Fruit fly (Drosophila melanogaster) whole organism, adult: ENCODE results near the gene CNPYb.

ENCODE experiments used
- CG33017 ChIP-seq: fragments of 200-800 bp; sonication (Bioruptor generic); optimal IDR thresholded peaks from 2 replicates; lab custom pipeline; 2018; ENCODE audit warnings: missing biosample characterization, mild to moderate bottlenecking, missing genetic modification characterization, moderate library complexity
- ovo ChIP-seq: fragments of 200-800 bp; sonication (Bioruptor generic); optimal IDR thresholded peaks from 2 replicates; lab custom pipeline; 2016; ENCODE audit warnings: missing biosample characterization, missing genetic modification characterization
- tj ChIP-seq: fragments of 200-800 bp; sonication (Bioruptor generic); optimal IDR thresholded peaks from 3 replicates; lab custom pipeline; 2017; ENCODE audit warnings: missing biosample characterization, mild to moderate bottlenecking, missing genetic modification characterization, moderate library complexity

dm6 chr3L:19073909-19074239 is 22.1 kb downstream of the CNPYb start:
- TF ChIP-seq tj (GFP tag; lab: Kevin White, UChicago) (no peak), ovo (no peak), CG33017 (tag; lab: Kevin White, UChicago) (no peak)
